Fruit fly (Drosophila melanogaster) whole organism, pupa: ENCODE data around the gene CG1552.

Experiments used
- CG10348 ChIP-seq: fragments of 200-800 bp; sonication (Bioruptor generic); IDR thresholded peaks from 2 replicates; pipeline ENCODE4 v1.3.6; 2022; ENCODE audit warnings: missing biosample characterization, missing genetic modification characterization
- CG12605 ChIP-seq: fragments of 200-800 bp; sonication (Bioruptor generic); IDR thresholded peaks from 2 replicates; pipeline ENCODE4 v1.3.6; 2022; ENCODE audit warnings: missing biosample characterization, missing genetic modification characterization
- CG13204 ChIP-seq: fragments of 200-800 bp; sonication (Bioruptor generic); optimal IDR thresholded peaks from 2 replicates; lab custom pipeline; 2018; ENCODE audit warnings: missing biosample characterization, mild to moderate bottlenecking, missing genetic modification characterization, moderate library complexity
- CG14655 ChIP-seq: fragments of 200-800 bp; sonication (Bioruptor generic); optimal IDR thresholded peaks from 3 replicates; lab custom pipeline; 2017; ENCODE audit warnings: mild to moderate bottlenecking, missing biosample characterization, missing genetic modification reagents, missing genetic modification characterization
- CG15710 ChIP-seq: fragments of 200-800 bp; sonication (Bioruptor generic); optimal IDR thresholded peaks from 2 replicates; lab custom pipeline; 2018; ENCODE audit warnings: missing biosample characterization, mild to moderate bottlenecking, missing genetic modification characterization, moderate library complexity
- CG17806 ChIP-seq: fragments of 200-800 bp; sonication (Bioruptor generic); optimal IDR thresholded peaks from 2 replicates; lab custom pipeline; 2018; ENCODE audit warnings: missing biosample characterization, mild to moderate bottlenecking, missing genetic modification characterization, moderate library complexity
- CG32121 ChIP-seq: fragments of 200-800 bp; sonication (Bioruptor generic); IDR thresholded peaks from 2 replicates; pipeline ENCODE4 v1.3.6; 2022; ENCODE audit warnings: missing biosample characterization, missing genetic modification characterization
- CG34367 ChIP-seq: fragments of 200-800 bp; sonication (Bioruptor generic); optimal IDR thresholded peaks from 2 replicates; lab custom pipeline; 2018; ENCODE audit warnings: missing biosample characterization, mild to moderate bottlenecking, missing genetic modification characterization
- CG4496 ChIP-seq: fragments of 200-800 bp; sonication (Bioruptor generic); IDR thresholded peaks from 3 replicates; pipeline ENCODE4 v1.3.6; 2022; ENCODE audit warnings: missing biosample characterization, missing genetic modification characterization
- CG8159 ChIP-seq: fragments of 200-800 bp; sonication (Bioruptor generic); optimal IDR thresholded peaks from 3 replicates; lab custom pipeline; 2018; ENCODE audit warnings: missing biosample characterization, mild to moderate bottlenecking, missing genetic modification characterization, moderate library complexity
- CG8301 ChIP-seq: fragments of 200-800 bp; sonication (Bioruptor generic); optimal IDR thresholded peaks from 2 replicates; lab custom pipeline; 2018; ENCODE audit warnings: missing biosample characterization, mild to moderate bottlenecking, missing genetic modification characterization
- CG9948 ChIP-seq: fragments of 200-800 bp; sonication (Bioruptor generic); optimal IDR thresholded peaks from 2 replicates; lab custom pipeline; 2018; ENCODE audit warnings: missing biosample characterization, mild to moderate bottlenecking, missing genetic modification characterization, moderate library complexity
- D1 ChIP-seq: fragments of 200-800 bp; sonication (Bioruptor generic); optimal IDR thresholded peaks from 2 replicates; lab custom pipeline; 2018; ENCODE audit warnings: missing biosample characterization, mild to moderate bottlenecking, missing genetic modification characterization, moderate library complexity
- EcR ChIP-seq: fragments of 200-800 bp; sonication (Bioruptor generic); optimal IDR thresholded peaks from 3 replicates; lab custom pipeline; 2019; ENCODE audit warnings: missing biosample characterization, missing genetic modification characterization, mild to moderate bottlenecking, moderate library complexity, missing genetic modification reagents
- Ets98B ChIP-seq: fragments of 200-800 bp; sonication (Bioruptor generic); IDR thresholded peaks from 2 replicates; pipeline ENCODE4 v1.3.6; 2022; ENCODE audit warnings: missing biosample characterization, missing genetic modification characterization
- Pif1A ChIP-seq: fragments of 200-800 bp; sonication (Bioruptor generic); optimal IDR thresholded peaks from 3 replicates; lab custom pipeline; 2016; ENCODE audit warnings: missing biosample characterization, missing genetic modification characterization
- Pif1B ChIP-seq: fragments of 200-800 bp; sonication (Bioruptor generic); optimal IDR thresholded peaks from 3 replicates; lab custom pipeline; 2016; ENCODE audit warnings: missing biosample characterization, missing genetic modification characterization
- Snoo ChIP-seq: fragments of 200-800 bp; sonication (Bioruptor generic); optimal IDR thresholded peaks from 3 replicates; lab custom pipeline; 2017; ENCODE audit warnings: missing biosample characterization, mild to moderate bottlenecking, missing genetic modification characterization, inconsistent platforms
- fd96Ca ChIP-seq: fragments of 200-800 bp; sonication (Bioruptor generic); IDR thresholded peaks from 3 replicates; pipeline ENCODE4 v1.3.6; 2022; ENCODE audit warnings: missing biosample characterization, missing genetic modification characterization
- gl ChIP-seq: fragments of 200-800 bp; sonication (Bioruptor generic); optimal IDR thresholded peaks from 2 replicates; lab custom pipeline; 2018; ENCODE audit warnings: missing biosample characterization, mild to moderate bottlenecking, missing genetic modification characterization
- rn ChIP-seq: fragments of 200-800 bp; sonication (Bioruptor generic); IDR thresholded peaks from 2 replicates; pipeline ENCODE4 v1.3.6; 2022; ENCODE audit warnings: missing biosample characterization, missing genetic modification characterization

The CG1552 gene

DNA sequence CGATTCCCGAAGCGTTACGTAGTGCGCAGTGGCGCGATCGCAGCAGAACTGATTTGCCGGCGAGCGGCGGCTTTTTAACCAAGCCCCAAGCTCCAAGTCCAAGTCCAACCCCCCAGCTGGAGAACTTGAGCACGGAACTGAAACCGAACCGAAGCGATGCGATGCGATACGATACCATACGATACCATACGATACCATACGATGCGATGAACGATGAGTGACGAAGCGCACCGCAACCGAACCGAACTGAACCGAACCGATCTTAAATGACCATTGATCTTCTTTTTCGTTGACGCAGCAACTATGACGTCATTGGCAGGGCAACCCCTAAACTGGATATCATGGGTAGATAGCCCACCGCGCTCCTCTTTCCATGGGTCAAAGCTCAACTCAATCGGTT is 32.9 kb upstream of the CG1552 start, which contains the start of gene sev:
Gene sev, minus strand, starts transcription at position 50 of the 400 bp plus-strand sequence.
- no peak for TF ChIP-seq CG34367 (tag; lab: Kevin White, UChicago)
- no peak for TF ChIP-seq Pif1B (GFP tag; lab: Kevin White, UChicago)
- TF ChIP-seq CG9948 (tag; lab: Kevin White, UChicago), result no peak
- TF ChIP-seq Pif1A (GFP tag; lab: Kevin White, UChicago), result no peak
- TF ChIP-seq EcR (GFP tag; lab: Kevin White, UChicago), result no peak
- no peak for TF ChIP-seq rn (GFP tag; lab: Robert Waterston, UW)
- no peak for TF ChIP-seq CG13204
- no peak for TF ChIP-seq CG32121 (GFP tag; lab: Robert Waterston, UW)
- no peak for TF ChIP-seq CG12605 (GFP tag; lab: Robert Waterston, UW)
- TF ChIP-seq CG10348 (GFP tag; lab: Robert Waterston, UW), result no peak
- no peak for TF ChIP-seq CG8159
- no peak for TF ChIP-seq Snoo
- no peak for TF ChIP-seq Ets98B (GFP tag; lab: Robert Waterston, UW)
- TF ChIP-seq CG14655 (GFP tag; lab: Kevin White, UChicago), result no peak
- TF ChIP-seq fd96Ca (GFP tag; lab: Robert Waterston, UW), result no peak
- TF ChIP-seq CG8301, result no peak

DNA sequence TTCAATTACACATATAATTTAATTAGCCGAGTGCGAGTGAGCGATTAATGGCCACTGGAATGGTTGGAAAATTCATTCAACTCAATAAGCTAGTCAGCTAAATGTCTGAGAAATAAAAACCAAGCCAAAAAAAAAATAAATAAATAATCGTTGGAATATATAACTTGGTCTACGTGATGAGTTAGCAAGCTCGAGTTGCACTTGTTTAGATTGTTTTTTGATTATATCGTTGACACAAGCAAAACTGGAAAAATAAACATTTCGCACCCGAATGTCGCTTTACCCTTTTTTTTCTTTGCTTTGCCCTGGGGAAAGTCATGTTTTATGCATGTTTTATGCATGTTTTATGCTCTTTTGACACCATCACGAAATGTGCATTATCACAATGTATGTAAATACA is 29.7 kb upstream of the CG1552 start:
- no peak for TF ChIP-seq rn (GFP tag; lab: Robert Waterston, UW)
- TF ChIP-seq CG13204, result no peak
- TF ChIP-seq CG8159, result no peak
- no peak for TF ChIP-seq gl (tag; lab: Kevin White, UChicago)
- TF ChIP-seq CG4496 (GFP tag; lab: Robert Waterston, UW), result no peak
- TF ChIP-seq EcR (GFP tag; lab: Kevin White, UChicago), result no peak
- no peak for TF ChIP-seq fd96Ca (GFP tag; lab: Robert Waterston, UW)
- TF ChIP-seq CG34367 (tag; lab: Kevin White, UChicago), result no peak
- TF ChIP-seq Ets98B (GFP tag; lab: Robert Waterston, UW), result no peak
- TF ChIP-seq CG12605 (GFP tag; lab: Robert Waterston, UW), result no peak
- no peak for TF ChIP-seq CG32121 (GFP tag; lab: Robert Waterston, UW)
- no peak for TF ChIP-seq D1 (tag; lab: Kevin White, UChicago)
- no peak for TF ChIP-seq CG9948 (tag; lab: Kevin White, UChicago)
- no peak for TF ChIP-seq CG14655 (GFP tag; lab: Kevin White, UChicago)
- TF ChIP-seq CG15710 (tag; lab: Kevin White, UChicago), result no peak
- no peak for TF ChIP-seq Pif1A (GFP tag; lab: Kevin White, UChicago)
- no peak for TF ChIP-seq CG10348 (GFP tag; lab: Robert Waterston, UW)
- no peak for TF ChIP-seq Pif1B (GFP tag; lab: Kevin White, UChicago)
- no peak for TF ChIP-seq Snoo

DNA sequence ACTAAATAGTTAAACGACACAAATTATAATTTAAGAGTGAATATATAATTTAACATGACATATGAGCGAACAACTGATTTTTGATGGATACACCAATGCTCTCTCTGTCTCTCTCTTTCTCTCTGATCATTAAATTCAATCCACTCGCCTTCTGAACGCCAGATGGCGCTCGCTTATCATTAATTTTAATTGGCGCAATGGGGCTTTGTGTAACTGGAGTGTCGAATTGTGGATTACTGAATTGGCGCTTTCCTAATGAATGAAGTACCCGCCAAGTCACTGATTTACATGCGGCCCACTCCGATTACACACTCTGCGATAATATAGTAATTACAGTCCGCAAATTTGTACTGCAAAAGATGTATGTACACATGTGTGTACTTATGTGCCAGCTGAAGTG is 28.5 kb upstream of the CG1552 start:
- TF ChIP-seq EcR (GFP tag; lab: Kevin White, UChicago) (no peak), CG4496 (GFP tag; lab: Robert Waterston, UW) (no peak), D1 (tag; lab: Kevin White, UChicago) (no peak), CG15710 (tag; lab: Kevin White, UChicago) (no peak), CG14655 (GFP tag; lab: Kevin White, UChicago) (no peak), fd96Ca (GFP tag; lab: Robert Waterston, UW) (no peak), CG10348 (GFP tag; lab: Robert Waterston, UW) (no peak), CG8301 (no peak), Ets98B (GFP tag; lab: Robert Waterston, UW) (no peak), gl (tag; lab: Kevin White, UChicago) (no peak), CG9948 (tag; lab: Kevin White, UChicago) (no peak), CG8159 (no peak)
- TF ChIP-seq, all 21 proteins: peak for 0

DNA sequence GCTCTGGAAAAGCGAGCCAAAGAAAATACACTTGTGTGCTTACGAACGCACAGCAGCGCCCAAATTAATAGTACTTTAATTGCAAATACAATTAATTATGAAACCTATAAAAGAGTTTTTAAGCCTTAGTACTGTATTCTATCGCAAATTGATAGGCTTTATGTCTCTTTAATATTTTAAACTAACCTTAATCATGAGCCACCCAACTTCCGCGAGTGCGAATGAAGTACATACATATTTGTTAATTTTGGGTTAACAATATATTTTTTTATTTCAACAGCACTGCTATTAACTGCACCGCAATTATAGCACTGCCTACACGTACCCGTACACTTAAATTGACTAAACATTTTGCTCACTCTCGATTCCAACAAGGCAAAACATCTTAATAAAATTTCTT is 27.9 kb upstream of the CG1552 start:
- no peak for TF ChIP-seq EcR (GFP tag; lab: Kevin White, UChicago)
- TF ChIP-seq Snoo, result no peak
- peak; percentile 64 for TF ChIP-seq CG14655 (GFP tag; lab: Kevin White, UChicago)
- peak; percentile 66 for TF ChIP-seq CG4496 (GFP tag; lab: Robert Waterston, UW)
- 0 out of 2 replicates have a peak, but pooled peaks have one; percentile 23 for TF ChIP-seq CG12605 (GFP tag; lab: Robert Waterston, UW)
- no peak for TF ChIP-seq CG10348 (GFP tag; lab: Robert Waterston, UW)
- TF ChIP-seq CG13204, result no peak
- TF ChIP-seq rn (GFP tag; lab: Robert Waterston, UW), result no peak
- TF ChIP-seq CG34367 (tag; lab: Kevin White, UChicago), result peak; percentile 22
- 0 out of 3 replicates have a peak, but pooled peaks have one; percentile 42 for TF ChIP-seq fd96Ca (GFP tag; lab: Robert Waterston, UW)
- no peak for TF ChIP-seq gl (tag; lab: Kevin White, UChicago)
- TF ChIP-seq CG9948 (tag; lab: Kevin White, UChicago), result peak; percentile 52
- peak; percentile 58 for TF ChIP-seq CG15710 (tag; lab: Kevin White, UChicago)
- TF ChIP-seq Ets98B (GFP tag; lab: Robert Waterston, UW), result peak; percentile 35; the same call in 1 of the 2 replicates
- peak; percentile 56 for TF ChIP-seq CG8301
- TF ChIP-seq D1 (tag; lab: Kevin White, UChicago), result no peak
- TF ChIP-seq CG8159, result peak; percentile 56
- TF ChIP-seq Pif1A (GFP tag; lab: Kevin White, UChicago), result no peak
- TF ChIP-seq Pif1B (GFP tag; lab: Kevin White, UChicago), result no peak
- no peak for TF ChIP-seq CG17806 (tag; lab: Kevin White, UChicago)
- 0 out of 2 replicates have a peak, but pooled peaks have one; percentile 43 for TF ChIP-seq CG32121 (GFP tag; lab: Robert Waterston, UW)
- TF ChIP-seq, all 21 proteins: peak for 11

DNA sequence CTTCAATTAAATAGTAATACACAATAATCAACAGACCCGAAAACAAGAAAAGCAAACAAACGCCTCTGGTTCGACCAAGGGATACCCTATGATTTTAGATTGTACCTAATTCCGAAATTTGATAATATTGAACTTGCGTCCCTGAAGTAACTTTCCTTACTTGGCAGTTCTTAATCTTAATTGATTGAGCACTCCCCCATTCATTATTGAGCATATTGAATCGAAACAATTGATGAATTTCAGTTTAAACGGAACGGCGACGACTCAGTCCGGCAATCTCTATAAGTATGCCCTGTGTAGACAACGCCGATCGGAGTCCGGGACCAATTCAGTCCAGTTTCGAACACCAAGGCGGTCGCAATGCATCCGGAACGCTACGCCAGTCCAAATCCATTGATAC is 12.9 kb upstream of the CG1552 start, which contains the start of gene CG15203:
Gene CG15203, plus strand, starts transcription at position 301 of the 400 bp plus-strand sequence.
- TF ChIP-seq CG10348 (GFP tag; lab: Robert Waterston, UW) (no peak), CG13204 (no peak), CG15710 (tag; lab: Kevin White, UChicago) (no peak), D1 (tag; lab: Kevin White, UChicago) (no peak), EcR (GFP tag; lab: Kevin White, UChicago) (no peak), CG14655 (GFP tag; lab: Kevin White, UChicago) (no peak), CG32121 (GFP tag; lab: Robert Waterston, UW) (no peak), Snoo (no peak), fd96Ca (GFP tag; lab: Robert Waterston, UW) (no peak), CG17806 (tag; lab: Kevin White, UChicago) (no peak), CG34367 (tag; lab: Kevin White, UChicago) (no peak), CG8159 (no peak), rn (GFP tag; lab: Robert Waterston, UW) (no peak), Pif1B (GFP tag; lab: Kevin White, UChicago) (no peak), CG9948 (tag; lab: Kevin White, UChicago) (no peak), Ets98B (GFP tag; lab: Robert Waterston, UW) (no peak), CG12605 (GFP tag; lab: Robert Waterston, UW) (no peak), CG8301 (no peak), Pif1A (GFP tag; lab: Kevin White, UChicago) (no peak)
